Worm (Caenorhabditis elegans) whole organism, L1 larva: ENCODE data around the gene F36H9.4.

ENCODE experiments used
- ceh-8 ChIP-seq: fragments of 200-800 bp; sonication (Bioruptor generic); optimal IDR thresholded peaks from 2 replicates; lab custom pipeline; 2018; ENCODE audit warnings: mild to moderate bottlenecking, missing genetic modification characterization, moderate library complexity, missing compliant biosample characterization
- ceh-82 ChIP-seq, 3 experiments: fragments of 150-350 bp in 1 of 3; sonication (generic microtip) in 2 of 3; optimal IDR thresholded peaks; 2 replicates each; lab custom pipeline; 2014 to 2017; ENCODE audit warnings: missing biosample characterization in 3 of 3, missing genetic modification characterization in 3 of 3
- nhr-12 ChIP-seq: sonication (generic microtip); optimal IDR thresholded peaks from 2 replicates; lab custom pipeline; 2017; ENCODE audit warnings: missing biosample characterization, missing genetic modification characterization
- nhr-19 ChIP-seq: fragments of 200-800 bp; sonication (Bioruptor generic); conservative IDR thresholded peaks from 2 replicates; pipeline ENCODE4 v1.3.6; 2022; ENCODE audit warnings: missing genetic modification characterization, missing compliant biosample characterization
- pax-3 ChIP-seq: fragments of 200-800 bp; sonication (Bioruptor generic); optimal IDR thresholded peaks from 2 replicates; lab custom pipeline; 2018; ENCODE audit warnings: mild to moderate bottlenecking, missing genetic modification characterization, moderate library complexity, missing compliant biosample characterization
- snpc-4 ChIP-seq: fragments of 150-350 bp; optimal IDR thresholded peaks from 2 replicates; lab custom pipeline; 2014; ENCODE audit warnings: missing biosample characterization, missing genetic modification characterization

ce11 chrV:1760682-1761081 is 18.4 kb downstream of the F36H9.4 start, which contains the start of gene clec-205:
- TF ChIP-seq nhr-12 (tag; lab: Kevin White, UChicago) (no peak), pax-3 (tag; lab: Kevin White, UChicago) (no peak), nhr-19 (GFP tag; lab: Robert Waterston, UW) (no peak), snpc-4 (tag; lab: Kevin White, UChicago) (no peak), ceh-82 (tag; optimal IDR thresholded peaks at IDR 0.05; lab: Kevin White, UChicago) (no peak), ceh-8 (GFP tag; lab: Kevin White, UChicago) (no peak)
